Worm (Caenorhabditis elegans): ENCODE measurements around the gene E04F6.9.

ce11 chrII:7174843-7175242, 37.1 kb downstream of the E04F6.9 start, which contains the start of gene glc-4:
- TF ChIP-seq nhr-28 (tag; optimal IDR thresholded peaks at IDR 0.05) (no peak), ceh-88 (GFP tag; IDR thresholded peaks at IDR 0.05) (no peak), ztf-4 (tag; optimal IDR thresholded peaks at IDR 0.05) (no peak), xbp-1 (tag; optimal IDR thresholded peaks at IDR 0.05) (no peak), unc-130 (tag; optimal IDR thresholded peaks at IDR 0.05) (no peak), zag-1 (tag; optimal IDR thresholded peaks at IDR 0.05) (no peak), unc-98 (GFP tag; IDR thresholded peaks at IDR 0.05) (no peak), efl-1 (optimal IDR thresholded peaks at IDR 0.05) (no peak), efl-1 (GFP tag; optimal IDR thresholded peaks at IDR 0.05 in 1 of 2) (peak in 1 of 2 experiments; percentile 28), aly-2 (tag; optimal IDR thresholded peaks at IDR 0.05) (no peak), snpc-4 (tag; optimal IDR thresholded peaks at IDR 0.05) (no peak), C16A3.4 (tag; optimal IDR thresholded peaks at IDR 0.05) (no peak)
